Fruit fly (Drosophila melanogaster): ENCODE measurements around the gene CG34301.

Gene CG34301

DNA sequence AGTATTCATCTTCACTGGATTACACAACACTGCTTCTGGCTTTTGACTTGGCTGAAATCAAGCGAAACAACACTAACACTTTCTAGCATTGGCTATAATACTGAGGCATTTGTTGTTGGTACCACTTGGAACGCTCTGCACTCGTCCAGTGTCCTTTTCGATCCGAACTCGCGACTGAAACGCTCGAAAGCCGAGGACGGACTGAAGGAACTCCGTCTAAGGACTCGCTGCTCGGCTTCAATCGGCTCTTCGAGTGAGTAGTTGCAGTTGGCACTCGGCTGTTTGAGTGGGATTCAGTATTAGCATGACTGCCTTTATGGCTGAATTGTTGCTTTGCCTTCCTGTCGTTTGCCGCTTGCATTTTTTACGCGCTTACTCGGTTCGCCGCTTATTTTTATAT lies 5.2 kb upstream of the CG34301 start, which contains the start of the genes CG34135 and CG11768:
Gene CG34135, minus strand, starts transcription at position 194 of the 400 bp plus-strand sequence.
Gene CG11768, minus strand, starts transcription at position 203 of the 400 bp plus-strand sequence.
- no peak for TF ChIP-seq noc (tag; optimal IDR thresholded peaks at IDR 0.05)

DNA sequence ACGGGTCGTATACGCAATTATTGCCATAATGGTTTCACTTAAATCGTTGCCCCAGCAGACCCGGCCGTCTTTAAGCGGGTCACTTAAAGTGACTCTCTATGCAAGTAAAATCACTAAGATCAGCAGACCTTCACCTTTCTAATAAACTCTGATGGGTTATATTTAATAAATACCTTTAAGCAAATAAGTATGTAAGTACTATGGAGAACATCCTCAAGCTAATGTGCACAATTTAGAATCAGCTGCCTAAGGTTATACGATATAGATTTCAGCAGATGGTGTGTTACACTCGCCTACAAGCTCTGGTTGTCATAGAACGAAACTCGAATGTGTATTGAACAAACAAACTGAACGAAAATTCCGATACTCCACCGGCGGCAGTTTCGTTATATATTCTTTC lies 4.1 kb upstream of the CG34301 start, which contains the start of gene CG8236:
Gene CG8236, plus strand, starts transcription at position 301 of the 400 bp plus-strand sequence.
- TF ChIP-seq noc (tag; optimal IDR thresholded peaks at IDR 0.05), result no peak

DNA sequence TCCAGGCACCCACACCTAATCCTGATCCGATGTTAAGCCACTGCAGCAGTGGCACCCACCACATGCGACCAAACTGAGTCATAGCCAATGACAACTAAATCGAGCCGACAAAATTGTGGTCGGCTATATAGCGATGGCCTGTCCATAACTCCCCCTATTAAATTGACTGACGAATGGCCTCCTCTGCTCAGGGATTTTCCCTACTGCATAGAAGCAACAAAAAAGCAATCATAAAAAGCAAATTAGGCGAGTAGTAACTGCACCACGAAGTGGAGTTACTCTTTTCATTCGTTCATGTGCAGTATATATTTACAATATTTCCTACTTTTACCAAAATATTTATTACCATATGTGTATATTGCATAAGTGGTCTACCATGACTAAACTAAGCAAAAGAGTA lies 644 bp upstream of the CG34301 start, which contains the start of gene CG13318:
Gene CG13318, minus strand, starts transcription at position 101 of the 400 bp plus-strand sequence.
- no peak for TF ChIP-seq noc (tag; optimal IDR thresholded peaks at IDR 0.05)

DNA sequence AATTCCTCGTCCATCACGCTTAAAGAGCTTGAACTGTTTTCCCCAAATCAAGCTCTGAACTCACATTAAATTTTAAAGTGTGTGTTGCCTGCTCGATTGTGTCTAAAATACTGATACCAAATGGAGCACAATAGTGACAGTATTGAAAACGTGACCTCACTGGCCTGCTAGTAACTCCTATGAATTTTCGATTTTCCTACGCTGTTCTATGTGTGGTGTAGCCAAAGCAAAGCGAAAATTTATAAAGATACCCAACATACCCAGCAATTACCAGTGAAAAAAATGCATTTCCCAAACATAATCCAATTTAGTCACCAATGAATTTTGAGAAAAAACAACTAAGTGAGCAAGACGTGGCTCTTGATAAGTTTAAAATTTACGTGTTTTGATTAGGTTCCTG lies 6.6 kb downstream of the CG34301 start, which contains the start of gene CG33191:
Gene CG33191, minus strand, starts transcription at position 101 of the 400 bp plus-strand sequence.
- no peak for TF ChIP-seq noc (tag; optimal IDR thresholded peaks at IDR 0.05)

- no peak for TF ChIP-seq noc (tag; optimal IDR thresholded peaks at IDR 0.05)
These were observed 7.5 kb downstream of the CG34301 start, which contains the start of gene CG33189 for dm6 chr3R:8780689-8781088. CG33189 (minus strand) TSS chr3R:8780789.

- no peak for TF ChIP-seq noc (tag; optimal IDR thresholded peaks at IDR 0.05)
These were observed 11.6 kb downstream of the CG34301 start for dm6 chr3R:8784788-8785187.

- no peak for TF ChIP-seq noc (tag; optimal IDR thresholded peaks at IDR 0.05)
These were observed 12.2 kb downstream of the CG34301 start for dm6 chr3R:8785451-8785850.

- TF ChIP-seq noc (tag; optimal IDR thresholded peaks at IDR 0.05), result no peak
These were observed 14.5 kb downstream of the CG34301 start for dm6 chr3R:8787538-8788282.

dm6 chr3R:8788722-8789400 lies 15.6 kb downstream of the CG34301 start:
- TF ChIP-seq noc (tag; optimal IDR thresholded peaks at IDR 0.05), result no peak

DNA sequence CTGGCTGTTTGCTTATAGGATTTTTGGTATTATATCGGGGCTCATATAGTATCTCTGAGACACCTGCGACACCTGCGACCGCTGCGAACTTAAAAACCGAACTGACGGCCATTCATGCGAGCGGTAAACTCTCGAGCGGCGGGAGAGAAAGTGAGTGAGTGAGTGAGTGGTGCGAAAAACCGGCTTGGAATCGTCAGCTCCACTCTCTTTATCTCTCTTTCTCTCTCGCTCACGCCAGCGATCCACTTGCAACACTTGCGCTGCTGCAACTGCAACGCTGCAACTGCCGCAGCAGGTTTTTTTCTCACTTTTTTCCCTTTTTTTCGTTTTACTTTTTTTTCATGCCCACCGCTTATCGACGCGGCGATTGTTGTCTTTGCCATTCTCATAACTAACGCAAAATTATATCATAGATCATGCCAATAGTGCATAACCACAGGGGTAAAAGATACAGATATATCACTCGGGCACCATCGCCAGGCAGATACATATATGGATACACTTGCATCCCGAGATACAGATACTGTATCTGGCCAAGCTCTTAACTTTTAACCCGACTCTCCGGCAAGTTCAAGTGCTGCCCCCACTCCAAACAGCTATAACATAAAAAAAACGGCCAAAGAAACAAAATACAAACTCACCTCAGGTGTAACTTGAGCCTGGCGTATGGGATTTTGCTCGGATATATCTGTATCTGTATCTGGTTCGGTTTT lies 19.4 kb downstream of the CG34301 start:
- no peak for TF ChIP-seq noc (tag; optimal IDR thresholded peaks at IDR 0.05)

dm6 chr3R:8793726-8794125 lies 20.5 kb downstream of the CG34301 start:
- no peak for TF ChIP-seq noc (tag; optimal IDR thresholded peaks at IDR 0.05)

dm6 chr3R:8794384-8794783 lies 21.1 kb downstream of the CG34301 start, which contains the start of gene Ir85a:
Ir85a (plus strand) TSS chr3R:8794684.
- TF ChIP-seq noc (tag; optimal IDR thresholded peaks at IDR 0.05), result no peak

- TF ChIP-seq noc (tag; optimal IDR thresholded peaks at IDR 0.05), result no peak
These were observed 25.1 kb downstream of the CG34301 start for dm6 chr3R:8798332-8798731.

dm6 chr3R:8799866-8800265 lies 26.6 kb downstream of the CG34301 start:
- no peak for TF ChIP-seq noc (tag; optimal IDR thresholded peaks at IDR 0.05)

DNA sequence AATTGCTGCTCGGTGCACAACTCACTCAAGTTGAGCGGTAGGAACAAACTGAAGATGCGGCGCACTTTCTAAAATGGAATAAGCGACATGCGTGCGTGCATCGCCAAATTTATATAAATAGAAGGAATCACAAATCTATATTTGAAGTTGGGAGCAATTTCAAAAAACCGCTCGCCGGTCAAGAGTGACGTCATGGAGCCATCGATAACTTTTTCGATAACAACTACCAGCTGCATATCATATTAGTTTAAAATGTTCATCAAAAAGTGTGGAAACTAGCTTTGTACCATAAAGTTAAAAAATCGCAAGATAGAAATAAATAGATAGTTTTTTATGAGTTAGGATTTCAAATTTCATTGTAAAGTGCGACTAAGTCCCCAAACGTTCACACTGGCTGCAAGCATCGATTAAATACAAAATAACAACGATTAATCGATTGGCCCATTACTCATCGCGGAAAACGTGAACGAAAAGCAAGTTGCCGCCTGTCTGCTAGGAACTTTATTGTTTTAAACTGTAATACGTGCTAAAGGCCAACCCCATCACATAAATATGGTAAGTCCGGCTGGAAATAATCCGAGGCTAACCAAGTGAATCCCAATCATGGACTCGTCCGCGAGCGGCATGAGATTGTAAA lies 28.0 kb downstream of the CG34301 start, which contains the start of the genes Pif1A, Pif1B and CCT7:
Gene Pif1A, minus strand, starts transcription at position 51 of the 637 bp plus-strand sequence.
Gene Pif1B, minus strand, starts transcription at position 51 of the 637 bp plus-strand sequence.
Gene CCT7, plus strand, starts transcription at position 439 of the 637 bp plus-strand sequence.
- peak; percentile 9 for TF ChIP-seq noc (tag; optimal IDR thresholded peaks at IDR 0.05)

Data from whole organism, larva.